Worm (Caenorhabditis elegans): ENCODE data around the gene hrg-3.

DNA sequence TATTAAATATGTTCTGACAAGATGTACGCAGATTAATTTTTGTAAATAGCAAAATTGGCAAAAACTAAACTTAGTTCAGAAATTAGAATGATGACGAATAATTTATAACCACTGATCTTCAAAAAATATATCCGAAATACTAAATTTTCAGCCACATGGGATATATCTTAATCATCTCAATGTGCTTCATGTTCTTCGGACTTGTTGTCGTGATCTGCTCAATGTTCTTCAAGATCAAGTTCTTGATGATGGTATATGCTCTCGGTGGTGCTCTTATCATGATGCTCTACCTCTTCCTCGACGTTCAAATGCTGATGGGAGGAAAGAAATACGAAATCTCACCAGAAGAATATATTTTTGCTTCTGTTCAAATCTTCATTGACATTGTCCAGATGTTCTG, 49.7 kb upstream of the hrg-3 start:
- TF ChIP-seq lsy-2 (tag; optimal IDR thresholded peaks at IDR 0.05) (no peak), elt-1 (tag; optimal IDR thresholded peaks at IDR 0.05) (no peak), ama-1 (optimal IDR thresholded peaks at IDR 0.05) (no peak)

All from whole organism, L2 larva.